Fruit fly (Drosophila melanogaster): ENCODE results near the gene CG10405.

- no peak for TF ChIP-seq psq (optimal IDR thresholded peaks at IDR 0.05)
- TF ChIP-seq Myc (optimal IDR thresholded peaks at IDR 0.05) = no peak
- no peak for TF ChIP-seq h (optimal IDR thresholded peaks at IDR 0.05)
- no peak for TF ChIP-seq insv (optimal IDR thresholded peaks at IDR 0.05)
- TF ChIP-seq ttk (optimal IDR thresholded peaks at IDR 0.05) = no peak
- TF ChIP-seq Sin3A (optimal IDR thresholded peaks at IDR 0.05) = no peak
These were observed 22.2 kb downstream of the CG10405 start for dm6 chr3R:16476472-16476871.

Measured in Kc167 (cell line).